Fruit fly (Drosophila melanogaster): ENCODE results near the gene CG13073.
A peak's percentile ranks its signal among the peaks of the same experiment; 100 is the strongest.

Gene CG13073

dm6 chr3L:16171280-16171679, 45.8 kb downstream of the CG13073 start, which contains the start of gene CG33795:
Gene CG33795 (minus strand): TSS chr3L:16171380.
- TF ChIP-seq Oli (tag; optimal IDR thresholded peaks at IDR 0.05) (no peak), CG10267 (tag; optimal IDR thresholded peaks at IDR 0.05) (no peak), shn (GFP tag; optimal IDR thresholded peaks at IDR 0.05) (no peak), scrt (GFP tag; optimal IDR thresholded peaks at IDR 0.05) (no peak), cato (GFP tag; optimal IDR thresholded peaks at IDR 0.05; ENCODE audit: borderline replicate concordance) (no peak), Taf1 (GFP tag; IDR thresholded peaks at IDR 0.05) (no peak), CG18011 (GFP tag; optimal IDR thresholded peaks at IDR 0.05) (no peak), aop (GFP tag; IDR thresholded peaks at IDR 0.05) (no peak), ATbp (GFP tag; optimal IDR thresholded peaks at IDR 0.05) (no peak), jigr1 (GFP tag; IDR thresholded peaks at IDR 0.05) (no peak), NFAT (GFP tag; IDR thresholded peaks at IDR 0.05) (no peak), Ssrp (tag; optimal IDR thresholded peaks at IDR 0.05) (no peak), CG18476 (GFP tag; optimal IDR thresholded peaks at IDR 0.05) (no peak), Dp (GFP tag; optimal IDR thresholded peaks at IDR 0.05) (no peak), CG1233 (GFP tag; optimal IDR thresholded peaks at IDR 0.05) (no peak), CG7556 (GFP tag; optimal IDR thresholded peaks at IDR 0.05) (no peak), CG6689 (GFP tag; IDR thresholded peaks at IDR 0.05) (no peak), pum (GFP tag; optimal IDR thresholded peaks at IDR 0.05) (no peak)

dm6 chr3L:16170006-16170405, 47.1 kb downstream of the CG13073 start, which contains the start of gene CG33796:
Gene CG33796 (minus strand): TSS chr3L:16170106.
- no peak for TF ChIP-seq CG3726 (GFP tag; IDR thresholded peaks at IDR 0.05)
- no peak for TF ChIP-seq ac (GFP tag; optimal IDR thresholded peaks at IDR 0.05)

- 0 out of 2 replicates have a peak, but pooled peaks have one; percentile 13 for TF ChIP-seq sob (GFP tag; IDR thresholded peaks at IDR 0.05)
- no peak for TF ChIP-seq CG11696 (GFP tag; IDR thresholded peaks at IDR 0.05)
- 0 out of 2 replicates have a peak, but pooled peaks have one; percentile 12 for TF ChIP-seq CG31441 (GFP tag; IDR thresholded peaks at IDR 0.05)
- no peak for TF ChIP-seq wdn (GFP tag; IDR thresholded peaks at IDR 0.05)
- TF ChIP-seq bsh (GFP tag; optimal IDR thresholded peaks at IDR 0.05) = peak in 1 of 2 experiments; percentile 10
- TF ChIP-seq amos (GFP tag; IDR thresholded peaks at IDR 0.05; ENCODE audit: partially characterized antibody) = no peak
- 0 out of 3 replicates have a peak, but pooled peaks have one; percentile 25 for TF ChIP-seq CG11456 (GFP tag; IDR thresholded peaks at IDR 0.05)
- TF ChIP-seq luna (GFP tag; optimal IDR thresholded peaks at IDR 0.05) = no peak
- TF ChIP-seq Xrp1 (GFP tag; IDR thresholded peaks at IDR 0.05) = no peak
- no peak for TF ChIP-seq rib (GFP tag; IDR thresholded peaks at IDR 0.05)
- TF ChIP-seq nau (GFP tag; optimal IDR thresholded peaks at IDR 0.05) = no peak
- no peak for TF ChIP-seq Hmx (GFP tag; optimal IDR thresholded peaks at IDR 0.05)
- peak; percentile 1 for TF ChIP-seq ATbp (GFP tag; optimal IDR thresholded peaks at IDR 0.05)
- peak; percentile 27 for TF ChIP-seq CG18262 (tag; optimal IDR thresholded peaks at IDR 0.05)
- TF ChIP-seq Usf (GFP tag; optimal IDR thresholded peaks at IDR 0.05) = no peak
- no peak for TF ChIP-seq schlank (tag; optimal IDR thresholded peaks at IDR 0.05)
- TF ChIP-seq NK7.1 (GFP tag; optimal IDR thresholded peaks at IDR 0.05) = no peak
- no peak for TF ChIP-seq CG30020 (tag; optimal IDR thresholded peaks at IDR 0.05)
- no peak for TF ChIP-seq Neu2 (GFP tag; optimal IDR thresholded peaks at IDR 0.05; ENCODE audit: borderline replicate concordance)
- TF ChIP-seq CG17361 (GFP tag; IDR thresholded peaks at IDR 0.05) = 0 out of 3 replicates have a peak, but pooled peaks have one; percentile 19
- peak; percentile 22 for TF ChIP-seq gem (tag; optimal IDR thresholded peaks at IDR 0.05)
- no peak for TF ChIP-seq MESR4 (GFP tag; optimal IDR thresholded peaks at IDR 0.05)
- TF ChIP-seq mam (GFP tag; optimal IDR thresholded peaks at IDR 0.05) = no peak
- peak; percentile 3 for TF ChIP-seq phol (tag; optimal IDR thresholded peaks at IDR 0.05)
- peak; percentile 15 for TF ChIP-seq CG2712 (tag; optimal IDR thresholded peaks at IDR 0.05)
- no peak for TF ChIP-seq Doc3 (GFP tag; IDR thresholded peaks at IDR 0.05; ENCODE audit: partially characterized antibody)
- TF ChIP-seq CG7372 (GFP tag; IDR thresholded peaks at IDR 0.05) = no peak
- TF ChIP-seq HHEX (GFP tag; optimal IDR thresholded peaks at IDR 0.05) = no peak
These were observed 48.5 kb downstream of the CG13073 start for dm6 chr3L:16168503-16169189.

All from whole organism, embryonic.